Fruit fly (Drosophila melanogaster) whole organism: Measurements from ENCODE around the gene Top1.

Experiments
- CG8478 ChIP-seq: fragments of >200 bp; optimal IDR thresholded peaks from 2 replicates; lab custom pipeline; 2018; ENCODE audit warnings: inconsistent platforms
- Dll ChIP-seq: fragments of >200 bp; optimal IDR thresholded peaks from 2 replicates; lab custom pipeline; 2017
- EcR ChIP-seq, 2 experiments: fragments of >200 bp; optimal IDR thresholded peaks; 2 replicates each; lab custom pipeline; 2017; ENCODE audit warnings: missing biosample characterization in 2 of 2, missing genetic modification characterization in 2 of 2, missing genetic modification reagents in 2 of 2
- pan ChIP-seq: fragments of >200 bp; optimal IDR thresholded peaks from 2 replicates; lab custom pipeline; 2017
- psq ChIP-seq: fragments of >200 bp; optimal IDR thresholded peaks from 2 replicates; lab custom pipeline; 2017
- usp ChIP-seq: fragments of >200 bp; optimal IDR thresholded peaks from 2 replicates; lab custom pipeline; 2017; ENCODE audit warnings: missing biosample characterization, missing genetic modification characterization, mixed read lengths

dm6 chrX:15305975-15306909, 13.0 kb upstream of the Top1 start:
- TF ChIP-seq pan (lab: Kevin White, UChicago) (no peak), CG8478 (peak; percentile 49), Dll (no peak), psq (lab: Kevin White, UChicago) (no peak), usp (GFP tag; lab: Kevin White, UChicago) (no peak), EcR (GFP tag; optimal IDR thresholded peaks at IDR 0.05; lab: Kevin White, UChicago) (no peak)
